Fruit fly (Drosophila melanogaster): ENCODE data around the gene CG5916.
A peak's percentile ranks its signal among the peaks of the same experiment; 100 is the strongest.

The CG5916 gene

DNA sequence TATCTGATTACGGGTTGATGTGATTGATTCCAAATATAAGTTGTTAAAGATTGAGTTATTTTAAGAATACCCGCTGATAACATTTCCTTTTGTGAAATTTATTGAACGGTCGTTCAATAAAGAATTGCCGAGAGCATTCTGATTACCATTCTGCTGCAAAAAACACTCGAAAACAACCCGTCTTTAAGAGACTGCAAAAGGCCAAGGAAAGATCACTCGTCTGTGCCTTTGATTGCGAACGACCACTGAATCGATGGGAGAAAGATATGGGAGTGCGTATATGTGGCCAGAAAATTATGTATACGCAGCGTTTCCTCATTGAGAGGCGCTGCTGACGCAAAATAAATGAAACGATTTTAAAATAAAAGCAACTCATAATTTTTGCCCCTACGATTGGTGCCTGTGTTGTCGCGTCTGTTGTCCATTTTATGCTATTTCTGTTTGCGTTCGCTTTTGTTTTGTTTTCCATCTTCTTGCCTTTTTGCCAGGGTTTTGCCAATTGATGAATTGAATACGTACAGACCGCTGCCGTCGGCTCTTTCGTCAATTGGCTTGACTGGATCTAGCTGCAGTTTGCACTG, 43.4 kb downstream of the CG5916 start:
- TF ChIP-seq svp (GFP tag) (peak; percentile 95), spab (GFP tag; optimal IDR thresholded peaks at IDR 0.05) (no peak), Gug (GFP tag; IDR thresholded peaks at IDR 0.05) (no peak)

DNA sequence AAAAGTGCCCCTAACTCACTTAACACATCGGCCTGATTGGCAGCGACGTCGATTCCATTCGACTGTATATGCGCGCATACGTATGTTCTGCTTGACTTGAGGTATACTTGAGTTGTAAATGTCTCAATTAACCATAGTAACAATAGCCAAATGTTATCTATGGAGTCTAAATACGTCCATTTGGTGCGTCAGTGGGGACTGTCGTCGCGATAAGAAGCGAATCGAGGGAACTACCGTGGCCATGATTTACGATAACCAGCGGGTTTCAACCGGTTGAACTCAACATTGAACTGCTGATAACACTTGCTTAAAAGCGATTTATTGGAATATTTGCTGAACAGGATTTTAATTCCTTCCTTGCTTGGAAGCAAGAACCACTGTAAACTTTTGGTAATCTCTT, 44.0 kb downstream of the CG5916 start:
- TF ChIP-seq Eip93F (GFP tag; optimal IDR thresholded peaks at IDR 0.05) (no peak), CG32006 (GFP tag; optimal IDR thresholded peaks at IDR 0.05) (no peak), Sox14 (GFP tag; optimal IDR thresholded peaks at IDR 0.05) (no peak), net (GFP tag; optimal IDR thresholded peaks at IDR 0.05) (no peak), CG3032 (tag; optimal IDR thresholded peaks at IDR 0.05) (no peak), Met (GFP tag; optimal IDR thresholded peaks at IDR 0.05) (no peak), CG6792 (GFP tag; optimal IDR thresholded peaks at IDR 0.05) (no peak), cyc (GFP tag; optimal IDR thresholded peaks at IDR 0.05) (no peak), Sox102F (GFP tag; optimal IDR thresholded peaks at IDR 0.05) (no peak), CG10631 (GFP tag; optimal IDR thresholded peaks at IDR 0.05) (no peak), Blimp-1 (GFP tag; optimal IDR thresholded peaks at IDR 0.05) (no peak), svp (GFP tag) (no peak), CG34406 (GFP tag; optimal IDR thresholded peaks at IDR 0.05) (no peak), CG8319 (GFP tag; optimal IDR thresholded peaks at IDR 0.05) (no peak), CG3919 (GFP tag; optimal IDR thresholded peaks at IDR 0.05) (no peak), CG7368 (GFP tag; optimal IDR thresholded peaks at IDR 0.05) (no peak), spab (GFP tag; optimal IDR thresholded peaks at IDR 0.05) (no peak), CG31627 (GFP tag; optimal IDR thresholded peaks at IDR 0.05) (no peak)
